Worm (Caenorhabditis elegans): ENCODE measurements around the gene csn-5.

ce11 chrIV:5631628-5632027 is 17.7 kb upstream of the csn-5 start, which contains the start of gene ttbk-8.2:
- no peak for TF ChIP-seq Y55F3AM.14 (GFP tag; optimal IDR thresholded peaks at IDR 0.05)
- TF ChIP-seq ztf-11 (tag; optimal IDR thresholded peaks at IDR 0.05): no peak
- no peak for TF ChIP-seq nhr-77 (tag; optimal IDR thresholded peaks at IDR 0.05)
